Fruit fly (Drosophila melanogaster) whole organism, wandering third instar larva: Measurements from ENCODE around the gene CG14443.

Experiments used
- psq ChIP-seq: fragments of 200-800 bp; sonication (Bioruptor generic); optimal IDR thresholded peaks from 3 replicates; lab custom pipeline; 2017; ENCODE audit warnings: missing biosample characterization, mild to moderate bottlenecking, missing genetic modification characterization, moderate library complexity
- usp ChIP-seq: fragments of >200 bp; optimal IDR thresholded peaks from 2 replicates; lab custom pipeline; 2017; ENCODE audit warnings: missing biosample characterization, missing genetic modification characterization

DNA sequence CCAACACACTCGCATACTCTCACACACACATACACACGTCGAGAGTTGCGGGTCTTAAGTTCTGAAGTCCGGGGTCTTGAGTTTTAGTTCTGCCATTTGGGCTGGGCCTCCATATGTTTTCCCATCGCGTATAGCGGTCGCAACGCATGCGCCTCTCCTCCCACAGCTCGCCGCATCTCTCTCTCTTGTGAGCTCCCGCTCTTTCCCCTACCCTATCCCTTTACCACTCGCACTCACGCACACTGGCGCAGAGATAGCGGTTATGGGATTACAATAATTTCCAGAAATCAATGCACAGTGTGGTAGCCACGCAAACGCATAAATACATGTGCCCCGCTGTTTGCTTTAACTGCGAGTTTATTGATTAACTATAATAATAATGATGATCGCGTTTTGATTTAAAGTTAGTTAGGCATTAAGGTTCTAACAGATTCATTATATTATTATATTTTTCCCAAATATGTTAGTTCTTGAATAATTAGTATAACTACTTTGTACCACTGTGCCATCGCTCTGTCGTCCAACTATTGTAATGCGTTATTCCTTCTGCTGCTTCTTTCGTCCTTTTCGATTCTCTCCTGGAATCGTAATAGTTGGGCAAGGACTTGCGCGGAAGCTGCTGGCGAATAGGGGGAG lies 32.0 kb upstream of the CG14443 start:
- TF ChIP-seq psq (peak; percentile 77), usp (GFP tag; lab: Kevin White, UChicago) (no peak)
